Worm (Caenorhabditis elegans) whole organism, dauer: ENCODE results near the gene cec-3.

Experiments
- unc-62 ChIP-seq: sonication (generic microtip); optimal IDR thresholded peaks from 2 replicates; lab custom pipeline; 2017; ENCODE audit warnings: missing biosample characterization, missing genetic modification reagents, missing genetic modification characterization

cec-3 gene

DNA sequence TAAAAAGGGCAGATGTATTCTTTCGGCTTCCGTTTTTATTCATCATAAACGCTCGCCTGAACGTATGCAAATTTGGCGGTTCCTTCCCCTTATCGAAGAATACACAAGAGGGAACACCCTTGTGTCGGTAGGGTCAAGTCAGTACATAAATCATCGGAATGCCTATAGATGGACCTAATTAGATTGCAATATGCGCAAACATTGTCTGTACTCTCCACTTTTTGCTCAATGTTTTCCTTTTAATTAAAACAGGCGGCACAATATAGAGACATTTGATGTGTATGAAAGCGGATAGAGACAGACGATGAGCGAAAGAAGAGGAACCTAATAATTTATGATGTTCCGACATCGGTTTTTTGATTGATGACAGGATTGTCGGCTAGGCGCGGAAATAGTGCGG, 43.2 kb downstream of the cec-3 start:
- no peak for TF ChIP-seq unc-62 (GFP tag; lab: Kevin White, UChicago)

DNA sequence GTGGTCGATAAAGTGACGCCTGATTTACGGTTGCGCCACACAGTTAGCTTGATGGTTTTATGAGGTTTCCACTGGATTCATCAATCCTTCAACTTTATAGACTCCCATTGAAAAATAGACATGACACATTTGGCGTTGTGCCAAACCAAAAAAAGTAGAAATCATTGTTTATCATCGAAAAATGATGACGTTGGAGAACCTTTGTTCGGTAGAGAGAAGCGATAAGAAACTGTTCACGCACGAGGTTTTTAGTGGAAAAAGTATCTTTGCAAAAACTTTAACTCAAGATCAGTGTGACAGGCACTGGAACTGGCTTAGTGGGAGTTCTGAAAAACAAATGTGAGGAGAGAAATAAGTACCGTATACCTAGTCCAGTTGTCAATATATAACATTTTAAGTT, 43.8 kb downstream of the cec-3 start:
- no peak for TF ChIP-seq unc-62 (GFP tag; lab: Kevin White, UChicago)

DNA sequence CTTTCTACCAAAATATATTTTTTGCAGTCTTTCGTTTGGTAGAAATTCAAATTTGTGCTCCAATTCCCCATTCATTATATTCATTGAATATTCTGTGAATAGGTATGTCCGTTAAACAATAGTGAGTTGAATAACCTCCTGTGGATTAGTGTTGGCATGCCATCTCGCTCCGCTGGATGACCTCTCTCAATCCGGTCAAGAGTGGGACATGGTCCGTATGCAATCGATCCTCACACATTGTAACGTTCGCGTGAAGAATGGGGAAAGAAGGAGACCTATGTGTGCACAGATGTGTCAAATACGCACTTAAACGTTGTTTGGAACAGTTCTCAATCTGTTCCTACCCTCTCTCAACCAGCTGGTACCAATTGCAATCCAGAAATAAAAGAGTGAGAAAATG, 44.2 kb downstream of the cec-3 start:
- TF ChIP-seq unc-62 (GFP tag; lab: Kevin White, UChicago) = no peak

DNA sequence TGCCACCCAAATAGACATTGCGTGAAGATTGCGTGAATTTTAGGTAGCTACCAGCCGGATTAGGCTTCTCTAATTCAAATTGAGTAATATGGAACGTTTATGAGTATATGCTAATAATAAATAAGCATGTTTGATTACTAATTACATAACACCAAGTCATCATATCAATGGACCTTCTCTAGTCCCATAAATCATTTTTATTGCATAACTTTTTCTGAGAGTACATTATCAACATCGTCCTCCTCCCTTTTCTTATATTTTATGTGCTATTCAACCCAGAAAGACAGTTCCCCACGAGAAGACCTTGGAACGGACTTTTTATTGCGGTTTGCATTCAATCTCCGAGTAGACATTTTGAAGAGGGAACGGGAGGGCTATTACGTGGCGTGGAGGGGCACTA, 45.1 kb downstream of the cec-3 start:
- no peak for TF ChIP-seq unc-62 (GFP tag; lab: Kevin White, UChicago)

DNA sequence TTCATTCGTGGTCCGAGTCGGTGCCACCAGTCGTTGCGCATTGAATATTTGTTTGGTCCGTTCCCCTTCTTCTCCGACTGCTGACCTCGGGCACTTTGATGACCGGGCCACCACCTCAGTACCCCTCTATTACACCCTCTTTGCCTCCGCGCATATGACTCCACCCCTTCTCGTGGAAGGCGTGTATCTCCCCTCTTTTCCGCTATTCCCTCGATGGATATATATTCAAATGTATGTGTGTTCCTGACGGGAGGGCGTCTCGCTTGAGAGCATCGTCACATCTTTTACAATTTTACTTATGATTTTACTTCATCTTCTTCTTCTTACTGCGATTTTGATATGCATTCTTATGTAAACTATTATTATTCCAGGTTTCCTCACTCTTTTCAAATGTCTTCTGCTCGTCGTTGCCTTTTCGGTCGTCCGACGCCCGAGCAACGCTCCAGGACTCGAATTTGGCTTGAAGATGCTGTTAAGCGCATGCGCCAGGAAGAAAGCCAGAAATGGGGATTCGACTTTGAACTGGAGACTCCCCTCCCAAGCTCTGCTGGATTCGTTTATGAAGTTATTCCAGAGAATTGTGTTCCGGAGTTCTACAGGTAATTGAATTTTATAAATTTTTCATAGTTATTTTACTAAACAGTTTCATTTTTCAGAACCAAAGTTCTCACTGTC, 46.4 kb downstream of the cec-3 start, which contains the start of gene cki-1:
TSS of gene cki-1 (plus strand) at position 372 of the 675 bp plus-strand sequence.
- no peak for TF ChIP-seq unc-62 (GFP tag; lab: Kevin White, UChicago)

DNA sequence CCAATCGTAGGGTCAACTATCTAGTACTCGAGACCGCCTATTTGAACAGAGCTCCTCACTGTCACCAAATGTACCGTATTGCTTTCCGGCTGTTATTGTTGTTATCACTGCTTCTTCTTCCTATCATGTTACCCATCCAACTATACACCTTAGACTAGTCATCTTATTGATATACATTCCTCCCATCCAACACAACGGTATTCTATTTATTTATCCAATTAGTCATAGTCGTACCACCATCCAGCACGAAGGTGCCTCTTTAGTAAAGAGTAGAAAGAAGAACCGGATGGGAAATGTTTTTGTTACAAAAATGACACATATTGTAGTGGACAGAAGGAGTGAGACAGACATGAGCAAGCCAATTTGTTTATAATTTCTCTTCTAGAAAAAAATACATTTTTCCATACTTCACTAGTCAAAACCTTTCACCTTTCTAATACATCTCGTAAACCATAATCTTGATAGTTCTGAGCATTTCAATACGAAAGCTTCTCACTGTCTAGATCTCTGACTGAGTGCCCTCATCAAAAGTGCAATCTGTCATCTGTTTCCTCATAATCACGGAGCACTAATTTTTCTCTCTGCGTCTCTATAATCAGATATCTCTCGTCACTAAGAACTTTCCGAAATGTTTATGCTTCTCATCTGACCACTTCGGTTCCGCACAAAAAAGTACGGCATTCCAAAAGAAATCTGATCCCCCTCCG, 47.1 kb downstream of the cec-3 start:
- no peak for TF ChIP-seq unc-62 (GFP tag; lab: Kevin White, UChicago)

DNA sequence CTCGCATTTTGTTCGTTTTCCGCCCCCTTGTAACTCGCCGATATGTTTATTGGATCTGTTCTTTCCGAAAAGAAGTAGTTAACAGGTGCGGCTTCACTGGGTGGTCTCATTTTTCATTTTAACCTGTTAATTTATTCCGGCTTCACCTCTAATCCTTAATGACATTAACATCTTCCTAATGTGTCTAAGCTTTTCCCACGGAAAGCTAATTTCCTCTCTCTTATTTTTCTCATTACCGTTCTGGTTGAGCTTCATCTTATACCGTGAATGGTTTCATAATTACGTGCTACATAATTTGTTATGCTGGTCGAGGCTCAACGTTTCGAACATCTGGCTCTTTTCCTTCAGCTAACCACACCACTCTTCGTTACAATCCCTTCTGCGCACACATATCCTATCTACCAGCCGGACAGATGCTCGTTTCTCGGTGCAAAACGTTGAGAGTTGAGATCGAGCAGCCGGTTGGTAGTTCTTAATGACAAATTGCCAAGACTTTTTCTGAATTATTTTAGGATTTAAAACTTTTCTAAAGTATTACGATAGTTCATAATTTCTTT, 48.0 kb downstream of the cec-3 start:
- TF ChIP-seq unc-62 (GFP tag; lab: Kevin White, UChicago) = no peak

DNA sequence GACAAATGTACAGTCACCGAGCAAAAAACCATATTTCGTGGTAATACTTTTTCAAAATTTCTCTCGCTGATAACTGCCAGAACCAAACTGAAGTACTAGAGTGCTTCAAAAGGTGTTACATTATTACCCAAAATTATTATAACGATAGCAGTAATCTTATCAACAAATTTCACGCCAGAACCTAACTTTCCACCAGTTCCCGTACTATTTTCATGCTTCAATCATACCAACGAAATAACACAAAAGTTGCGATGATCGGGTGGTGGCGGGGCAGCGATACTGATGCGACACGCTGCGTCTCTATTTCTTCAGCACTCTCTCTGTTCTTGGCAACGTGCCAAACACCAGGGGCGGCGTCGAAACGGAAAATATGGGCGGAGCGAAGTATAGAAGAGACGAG, 48.5 kb downstream of the cec-3 start:
- no peak for TF ChIP-seq unc-62 (GFP tag; lab: Kevin White, UChicago)

DNA sequence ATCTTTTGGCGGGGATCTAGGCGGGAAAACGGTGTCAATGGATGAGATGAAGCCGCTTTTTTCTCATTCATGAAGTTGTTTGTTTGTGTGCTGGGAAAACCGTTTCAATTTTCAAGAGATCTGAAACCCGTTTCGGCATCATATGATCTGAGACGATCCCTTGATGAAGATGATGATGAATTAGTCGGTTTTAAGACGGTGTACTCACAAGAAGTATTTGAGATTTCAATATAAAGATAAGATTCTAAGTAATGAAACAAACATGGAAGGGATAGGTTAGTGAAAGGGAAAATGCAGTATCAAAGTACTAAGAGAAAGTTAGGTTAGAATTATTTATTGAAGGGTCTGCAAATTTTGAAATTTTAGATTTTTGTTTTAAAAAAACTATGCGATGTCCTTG, 49.2 kb downstream of the cec-3 start:
- TF ChIP-seq unc-62 (GFP tag; lab: Kevin White, UChicago) = no peak

DNA sequence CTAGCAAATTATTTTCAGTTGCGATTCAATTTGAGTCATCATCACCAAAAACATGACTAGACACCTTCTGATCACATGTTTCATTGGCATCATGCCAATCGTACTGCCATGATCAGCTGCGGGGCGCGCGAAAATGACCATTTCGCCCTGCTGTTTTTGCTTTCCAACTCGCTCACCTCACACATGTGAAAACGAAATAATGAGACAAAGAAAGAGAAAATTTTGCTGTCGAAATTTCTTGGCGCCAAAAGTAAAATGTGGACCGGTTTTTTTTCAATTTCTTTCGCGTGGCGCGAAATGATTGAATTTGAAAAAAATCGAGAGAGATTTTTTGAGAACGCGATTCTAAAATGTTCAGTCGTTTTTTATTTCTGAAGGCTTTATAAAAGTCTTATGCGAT, 50.5 kb downstream of the cec-3 start:
- TF ChIP-seq unc-62 (GFP tag; lab: Kevin White, UChicago) = no peak

DNA sequence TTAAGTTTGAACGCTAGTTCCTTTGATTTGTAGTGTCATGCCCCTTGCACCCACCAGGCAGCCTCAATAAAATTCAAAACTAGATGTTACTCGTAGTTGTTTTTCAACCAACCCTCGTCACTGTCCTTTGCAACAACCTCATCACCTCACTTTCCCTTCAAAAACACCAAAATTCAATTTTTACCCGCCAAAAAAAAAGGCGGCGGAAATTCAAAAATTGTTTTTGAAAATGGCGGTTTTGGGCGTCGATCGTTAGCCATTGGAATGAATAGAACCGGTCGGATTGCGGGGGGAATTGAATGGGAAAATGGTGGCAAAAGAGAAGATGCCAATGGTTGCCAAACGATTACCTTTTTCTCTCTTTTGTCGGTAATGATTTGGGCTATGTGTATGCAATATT, 51.3 kb downstream of the cec-3 start:
- TF ChIP-seq unc-62 (GFP tag; lab: Kevin White, UChicago) = no peak
